Fruit fly (Drosophila melanogaster): ENCODE measurements around the gene CG11983.

The CG11983 gene

DNA sequence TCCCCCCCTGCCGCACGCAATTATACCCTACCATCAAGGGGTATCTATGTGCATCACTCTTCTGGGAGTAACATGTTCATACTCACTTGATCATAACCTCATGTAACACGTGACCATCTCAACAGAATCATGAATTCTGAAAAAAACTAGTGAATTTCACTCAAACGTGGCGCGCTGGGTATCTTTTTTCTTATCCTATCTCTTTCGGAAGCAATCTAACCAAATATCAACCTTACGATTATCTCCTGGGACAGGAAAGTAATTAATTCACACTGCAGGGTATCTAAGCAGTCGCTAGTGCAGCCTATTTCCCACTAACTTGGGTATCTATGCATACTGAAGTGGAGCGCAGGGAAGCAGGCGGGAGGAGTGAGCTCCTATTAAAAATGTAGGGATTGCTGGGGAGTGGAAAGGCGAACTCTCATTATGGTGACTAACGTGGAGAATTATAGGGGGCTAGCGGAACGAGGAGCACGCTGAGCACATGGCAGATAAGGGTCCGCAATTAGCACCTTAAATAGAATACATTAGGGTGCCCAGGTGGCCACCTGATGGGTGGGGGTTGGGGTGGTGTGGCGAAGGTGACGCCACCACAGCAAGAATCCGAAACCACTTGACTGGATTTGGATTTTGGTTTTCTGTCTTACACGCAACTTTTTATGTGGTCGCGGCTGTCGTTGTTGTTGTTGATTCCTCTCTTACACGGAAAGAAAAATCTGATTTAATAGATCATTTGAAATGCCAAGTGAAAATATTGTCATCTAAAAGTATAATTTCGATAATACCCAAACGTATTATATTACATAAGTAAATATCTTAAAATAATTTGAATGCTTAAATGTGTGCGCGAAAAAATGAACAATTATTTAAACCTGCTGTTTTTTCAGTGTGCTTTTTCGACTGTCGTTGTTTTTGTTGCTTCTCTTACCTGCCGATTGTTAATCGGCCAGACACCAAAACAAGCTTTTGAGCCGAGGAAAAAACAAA, 47.3 kb downstream of the CG11983 start (continued):
- TF ChIP-seq CG6254 (GFP tag; optimal IDR thresholded peaks at IDR 0.05) (peak; percentile 87), CG9817 (tag; optimal IDR thresholded peaks at IDR 0.05) (peak; percentile 92), mirr (GFP tag; optimal IDR thresholded peaks at IDR 0.05) (peak; percentile 26), mld (GFP tag; IDR thresholded peaks at IDR 0.05; ENCODE audit: partially characterized antibody) (no peak), CG6272 (GFP tag; IDR thresholded peaks at IDR 0.05) (peak; percentile 81), sens (GFP tag) (peak; percentile 97), gem (tag; optimal IDR thresholded peaks at IDR 0.05) (peak; percentile 97), Xrp1 (GFP tag; IDR thresholded peaks at IDR 0.05) (no peak)

- TF ChIP-seq bcd (GFP tag; optimal IDR thresholded peaks at IDR 0.05) (no peak), gce (GFP tag; IDR thresholded peaks at IDR 0.05) (no peak), CG1832 (GFP tag; optimal IDR thresholded peaks at IDR 0.05) (peak; percentile 74), Hey (tag; optimal IDR thresholded peaks at IDR 0.05) (no peak), CG8944 (GFP tag; optimal IDR thresholded peaks at IDR 0.05) (no peak), sqz (GFP tag; optimal IDR thresholded peaks at IDR 0.05) (no peak), CG15601 (tag; optimal IDR thresholded peaks at IDR 0.05) (no peak), Ets65A (GFP tag) (peak; percentile 47), p53 (GFP tag; optimal IDR thresholded peaks at IDR 0.05) (no peak), cg (GFP tag; optimal IDR thresholded peaks at IDR 0.05) (peak; percentile 21), CG7786 (GFP tag; optimal IDR thresholded peaks at IDR 0.05) (no peak), trem (tag; optimal IDR thresholded peaks at IDR 0.05) (peak; percentile 8), chn (GFP tag; optimal IDR thresholded peaks at IDR 0.05) (no peak), eyg (GFP tag; optimal IDR thresholded peaks at IDR 0.05) (no peak), sens (GFP tag) (peak; percentile 72), Dref (GFP tag; IDR thresholded peaks at IDR 0.05) (no peak), CG3163 (GFP tag; optimal IDR thresholded peaks at IDR 0.05) (no peak), ab (GFP tag; optimal IDR thresholded peaks at IDR 0.05) (no peak), CG17359 (tag; optimal IDR thresholded peaks at IDR 0.05) (no peak), CG2678 (tag; optimal IDR thresholded peaks at IDR 0.05) (no peak), dati (GFP tag; IDR thresholded peaks at IDR 0.05) (no peak), bsh (GFP tag; optimal IDR thresholded peaks at IDR 0.05) (peak in 1 of 2 experiments; percentile 73), CG5245 (GFP tag; optimal IDR thresholded peaks at IDR 0.05) (no peak), hkb (optimal IDR thresholded peaks at IDR 0.05) (no peak), hkb (GFP tag; IDR thresholded peaks at IDR 0.05) (no peak), CG2202 (tag; optimal IDR thresholded peaks at IDR 0.05) (no peak), CG2120 (GFP tag; optimal IDR thresholded peaks at IDR 0.05) (no peak), Jarid2 (GFP tag; optimal IDR thresholded peaks at IDR 0.05) (no peak), hbn (GFP tag; IDR thresholded peaks at IDR 0.05; ENCODE audit: partially characterized antibody) (no peak), CG13624 (GFP tag; optimal IDR thresholded peaks at IDR 0.05) (no peak), CG2889 (GFP tag; IDR thresholded peaks at IDR 0.05) (no peak), CG9437 (GFP tag; optimal IDR thresholded peaks at IDR 0.05) (no peak), CG34422 (GFP tag; IDR thresholded peaks at IDR 0.05) (no peak), crc (GFP tag; optimal IDR thresholded peaks at IDR 0.05) (no peak), Gug (GFP tag; IDR thresholded peaks at IDR 0.05) (no peak), CG10979 (tag; optimal IDR thresholded peaks at IDR 0.05) (no peak), CG42726 (GFP tag; IDR thresholded peaks at IDR 0.05; ENCODE audit: partially characterized antibody) (no peak), Dek (tag; optimal IDR thresholded peaks at IDR 0.05) (no peak), Antp (GFP tag; optimal IDR thresholded peaks at IDR 0.05) (no peak), CG31388 (GFP tag; optimal IDR thresholded peaks at IDR 0.05) (no peak), yki (optimal IDR thresholded peaks at IDR 0.05) (no peak)
These were observed 48.4 kb downstream of the CG11983 start for dm6 chr3R:9056409-9057031.

Data from whole organism, embryonic.